Worm (Caenorhabditis elegans) whole organism, L3 larva: ENCODE results near the gene cyp-33D3.
A peak's percentile ranks its signal among the peaks of the same experiment; 100 is the strongest.

Source experiments
- R02D3.7 ChIP-seq: fragments of 150-350 bp; optimal IDR thresholded peaks from 2 replicates; lab custom pipeline; 2014; ENCODE audit warnings: missing biosample characterization, missing genetic modification characterization
- ZK546.5 ChIP-seq: sonication (generic microtip); optimal IDR thresholded peaks from 2 replicates; lab custom pipeline; 2017; ENCODE audit warnings: missing biosample characterization, missing genetic modification characterization
- aly-2 ChIP-seq: fragments of 150-350 bp; optimal IDR thresholded peaks from 2 replicates; lab custom pipeline; 2014; ENCODE audit warnings: missing biosample characterization, missing genetic modification characterization
- ama-1 ChIP-seq: fragments of 150-350 bp; optimal IDR thresholded peaks from 2 replicates; lab custom pipeline; 2018
- ceh-16 ChIP-seq: sonication (generic microtip); optimal IDR thresholded peaks from 2 replicates; lab custom pipeline; 2017; ENCODE audit warnings: missing biosample characterization, missing genetic modification characterization
- ceh-28 ChIP-seq: fragments of 150-350 bp; optimal IDR thresholded peaks from 2 replicates; lab custom pipeline; 2014; ENCODE audit warnings: missing biosample characterization, missing genetic modification reagents, missing genetic modification characterization
- ceh-82 ChIP-seq: fragments of 150-350 bp; optimal IDR thresholded peaks from 2 replicates; lab custom pipeline; 2014; ENCODE audit warnings: missing biosample characterization, missing genetic modification characterization
- daf-12 ChIP-seq: fragments of 150-350 bp; optimal IDR thresholded peaks from 2 replicates; lab custom pipeline; 2014; ENCODE audit warnings: missing biosample characterization, missing genetic modification reagents, missing genetic modification characterization
- egl-5 ChIP-seq: fragments of 150-350 bp; optimal IDR thresholded peaks from 2 replicates; lab custom pipeline; 2017; ENCODE audit warnings: missing biosample characterization, missing genetic modification reagents, missing genetic modification characterization, inconsistent platforms
- elt-1 ChIP-seq: fragments of 150-350 bp; optimal IDR thresholded peaks from 2 replicates; lab custom pipeline; 2014; ENCODE audit warnings: missing biosample characterization, missing genetic modification characterization
- elt-2 ChIP-seq: sonication (generic microtip); optimal IDR thresholded peaks from 2 replicates; lab custom pipeline; 2016; ENCODE audit warnings: missing genetic modification reagents, mild to moderate bottlenecking, missing genetic modification characterization, missing compliant biosample characterization
- elt-3 ChIP-seq, 3 experiments: fragments of 150-350 bp in 1 of 3; sonication (generic microtip) in 2 of 3; optimal IDR thresholded peaks; 2 replicates in 2 of 3; 4 replicates in 1 of 3; lab custom pipeline; 2014 to 2017; ENCODE audit warnings: missing biosample characterization in 3 of 3, missing genetic modification characterization in 3 of 3
- eor-1 ChIP-seq, 2 experiments: fragments of 150-350 bp; optimal IDR thresholded peaks; 2 replicates each; lab custom pipeline; 2014 to 2018; ENCODE audit warnings: missing biosample characterization in 2 of 2, missing genetic modification characterization in 2 of 2
- fkh-10 ChIP-seq: sonication (generic microtip); optimal IDR thresholded peaks from 2 replicates; lab custom pipeline; 2017; ENCODE audit warnings: missing biosample characterization, missing genetic modification reagents, missing genetic modification characterization
- fos-1 ChIP-seq: fragments of 150-350 bp; optimal IDR thresholded peaks from 2 replicates; lab custom pipeline; 2014; ENCODE audit warnings: missing biosample characterization, missing genetic modification characterization
- hmg-11 ChIP-seq: sonication (generic microtip); optimal IDR thresholded peaks from 2 replicates; lab custom pipeline; 2016; ENCODE audit warnings: missing genetic modification characterization, missing compliant biosample characterization
- lin-15B ChIP-seq: fragments of 150-350 bp; optimal IDR thresholded peaks from 2 replicates; lab custom pipeline; 2014; ENCODE audit warnings: missing biosample characterization, missing genetic modification characterization
- lin-39 ChIP-seq: fragments of 150-350 bp; optimal IDR thresholded peaks from 2 replicates; lab custom pipeline; 2018; ENCODE audit warnings: missing biosample characterization, missing genetic modification reagents, missing genetic modification characterization
- lsy-12 ChIP-seq: sonication (generic microtip); optimal IDR thresholded peaks from 2 replicates; lab custom pipeline; 2016; ENCODE audit warnings: mild to moderate bottlenecking, missing genetic modification characterization, missing compliant biosample characterization
- mdl-1 ChIP-seq: fragments of 150-350 bp; optimal IDR thresholded peaks from 2 replicates; lab custom pipeline; 2014; ENCODE audit warnings: missing biosample characterization, missing genetic modification characterization
- mml-1 ChIP-seq: fragments of 150-350 bp; sonication (generic microtip); optimal IDR thresholded peaks from 3 replicates; lab custom pipeline; 2014; ENCODE audit warnings: missing biosample characterization, missing genetic modification characterization
- nfya-1 ChIP-seq: sonication (generic microtip); optimal IDR thresholded peaks from 2 replicates; lab custom pipeline; 2017; ENCODE audit warnings: missing genetic modification characterization, mild to moderate bottlenecking, missing compliant biosample characterization, antibody characterized with exemption, moderate library complexity; ENCODE audit not compliant: insufficient read depth
- nhr-11 ChIP-seq: fragments of 150-350 bp; optimal IDR thresholded peaks from 2 replicates; lab custom pipeline; 2014; ENCODE audit warnings: missing biosample characterization, missing genetic modification characterization
- nhr-12 ChIP-seq: fragments of 150-350 bp; optimal IDR thresholded peaks from 2 replicates; lab custom pipeline; 2014; ENCODE audit warnings: missing biosample characterization, missing genetic modification characterization
- nhr-23 ChIP-seq: fragments of 150-350 bp; optimal IDR thresholded peaks from 2 replicates; lab custom pipeline; 2014; ENCODE audit warnings: missing biosample characterization, missing genetic modification reagents, missing genetic modification characterization
- nhr-237 ChIP-seq: fragments of 150-350 bp; optimal IDR thresholded peaks from 2 replicates; lab custom pipeline; 2014; ENCODE audit warnings: missing biosample characterization, missing genetic modification characterization
- nhr-25 ChIP-seq: sonication (generic microtip); optimal IDR thresholded peaks from 2 replicates; lab custom pipeline; 2017; ENCODE audit warnings: missing biosample characterization, missing genetic modification characterization
- nhr-28 ChIP-seq: fragments of 150-350 bp; optimal IDR thresholded peaks from 2 replicates; lab custom pipeline; 2014; ENCODE audit warnings: missing biosample characterization, missing genetic modification characterization
- nhr-67 ChIP-seq: fragments of 150-350 bp; optimal IDR thresholded peaks from 2 replicates; lab custom pipeline; 2014; ENCODE audit warnings: missing biosample characterization, missing genetic modification characterization
- nhr-76 ChIP-seq: fragments of 150-350 bp; sonication (generic microtip); optimal IDR thresholded peaks from 5 replicates; lab custom pipeline; 2014; ENCODE audit warnings: missing biosample characterization, missing genetic modification characterization
- pha-4 ChIP-seq: fragments of 150-350 bp; optimal IDR thresholded peaks from 2 replicates; lab custom pipeline; 2014; ENCODE audit warnings: missing biosample characterization, missing genetic modification reagents, missing genetic modification characterization
- pqm-1 ChIP-seq: fragments of 150-350 bp; optimal IDR thresholded peaks from 2 replicates; lab custom pipeline; 2017; ENCODE audit warnings: missing biosample characterization, missing genetic modification characterization, inconsistent platforms
- sea-2 ChIP-seq: fragments of 150-350 bp; sonication (generic microtip); optimal IDR thresholded peaks from 4 replicates; lab custom pipeline; 2014; ENCODE audit warnings: missing biosample characterization, missing genetic modification reagents, missing genetic modification characterization
- snpc-4 ChIP-seq: fragments of 150-350 bp; optimal IDR thresholded peaks from 2 replicates; lab custom pipeline; 2014; ENCODE audit warnings: missing biosample characterization, missing genetic modification characterization
- unc-39 ChIP-seq: sonication (generic microtip); optimal IDR thresholded peaks from 4 replicates; lab custom pipeline; 2017; ENCODE audit warnings: missing biosample characterization, missing genetic modification characterization
- unc-62 ChIP-seq: fragments of 150-350 bp; sonication (generic microtip); optimal IDR thresholded peaks from 4 replicates; lab custom pipeline; 2014; ENCODE audit warnings: missing biosample characterization, missing genetic modification reagents, missing genetic modification characterization
- ztf-11 ChIP-seq: fragments of 150-350 bp; optimal IDR thresholded peaks from 2 replicates; lab custom pipeline; 2014; ENCODE audit warnings: missing biosample characterization, missing genetic modification characterization

cyp-33D3 gene

ce11 chrV:18837125-18837524, at the start of gene cyp-33D3:
Gene cyp-33D3, minus strand, starts transcription at chrV:18837225.
- TF ChIP-seq nhr-12 (tag; lab: Kevin White, UChicago): no peak
- TF ChIP-seq lsy-12 (tag; lab: Kevin White, UChicago): no peak
- no peak for TF ChIP-seq ceh-16 (tag; lab: Kevin White, UChicago)
- TF ChIP-seq ZK546.5 (tag; lab: Kevin White, UChicago): no peak
- TF ChIP-seq mml-1 (tag; lab: Kevin White, UChicago): no peak
- no peak for TF ChIP-seq fkh-10 (GFP tag; lab: Kevin White, UChicago)
- no peak for TF ChIP-seq sea-2
- no peak for TF ChIP-seq eor-1 (tag; optimal IDR thresholded peaks at IDR 0.05; lab: Kevin White, UChicago)
- no peak for TF ChIP-seq unc-39 (tag; lab: Kevin White, UChicago)
- no peak for TF ChIP-seq ama-1 (lab: Kevin White, UChicago)
- TF ChIP-seq nhr-25 (tag; lab: Kevin White, UChicago): no peak
- no peak for TF ChIP-seq nhr-67 (tag; lab: Kevin White, UChicago)
- no peak for TF ChIP-seq lin-39
- no peak for TF ChIP-seq ztf-11 (tag; lab: Kevin White, UChicago)
- no peak for TF ChIP-seq elt-3 (tag; optimal IDR thresholded peaks at IDR 0.05; lab: Kevin White, UChicago)
- no peak for TF ChIP-seq daf-12 (tag; lab: Kevin White, UChicago)
- no peak for TF ChIP-seq mdl-1 (tag; lab: Kevin White, UChicago)
- TF ChIP-seq nhr-237 (tag; lab: Kevin White, UChicago): no peak
- TF ChIP-seq fos-1: no peak

ce11 chrV:18873833-18874232, 36.8 kb upstream of the cyp-33D3 start, which contains the start of gene ceh-51:
Gene ceh-51, plus strand, starts transcription at chrV:18874133.
- TF ChIP-seq ceh-16 (tag; lab: Kevin White, UChicago): no peak
- no peak for TF ChIP-seq egl-5
- no peak for TF ChIP-seq ceh-28 (tag; lab: Kevin White, UChicago)
- TF ChIP-seq nhr-76 (tag; lab: Kevin White, UChicago): no peak

- no peak for TF ChIP-seq lin-39
- TF ChIP-seq nhr-28: no peak
- no peak for TF ChIP-seq aly-2 (tag; lab: Kevin White, UChicago)
- no peak for TF ChIP-seq hmg-11
- peak; percentile 2 for TF ChIP-seq pqm-1
- TF ChIP-seq ceh-16 (tag; lab: Kevin White, UChicago): no peak
- TF ChIP-seq lsy-12 (tag; lab: Kevin White, UChicago): no peak
- peak; percentile 76 for TF ChIP-seq elt-2 (tag; lab: Kevin White, UChicago)
Observed at ce11 chrV:18870955-18871354, 33.9 kb upstream of the cyp-33D3 start.

- TF ChIP-seq ZK546.5 (tag; lab: Kevin White, UChicago) (no peak), R02D3.7 (no peak), elt-2 (tag; lab: Kevin White, UChicago) (peak; percentile 41), snpc-4 (peak; percentile 49), eor-1 (tag; optimal IDR thresholded peaks at IDR 0.05; lab: Kevin White, UChicago) (no peak), nhr-28 (no peak), nhr-23 (tag; lab: Kevin White, UChicago) (no peak), elt-1 (tag; lab: Kevin White, UChicago) (no peak), pha-4 (tag; lab: Kevin White, UChicago) (peak; percentile 50), lin-39 (peak; percentile 35), nfya-1 (tag; lab: Kevin White, UChicago) (peak; percentile 21), ceh-82 (tag; lab: Kevin White, UChicago) (no peak), unc-62 (GFP tag; lab: Kevin White, UChicago) (no peak), fos-1 (no peak), lin-15B (tag; lab: Kevin White, UChicago) (no peak), hmg-11 (peak; percentile 61), nhr-12 (tag; lab: Kevin White, UChicago) (no peak), ama-1 (lab: Kevin White, UChicago) (no peak), nhr-11 (tag; lab: Kevin White, UChicago) (no peak), egl-5 (peak; percentile 92)
- TF ChIP-seq, all 47 proteins: peak for 7
Observed at ce11 chrV:18868517-18868916, 31.5 kb upstream of the cyp-33D3 start.
